Fruit fly (Drosophila melanogaster): ENCODE data around the gene CG14933.

dm6 chr2L:11878812-11879328, 36.2 kb downstream of the CG14933 start:
- no peak for TF ChIP-seq CG8478 (optimal IDR thresholded peaks at IDR 0.05)
- no peak for TF ChIP-seq CTCF (optimal IDR thresholded peaks at IDR 0.05)
